Fruit fly (Drosophila melanogaster): ENCODE measurements around the gene CG12541.

Gene CG12541

dm6 chrX:7013320-7014214 is 52.3 kb downstream of the CG12541 start, which contains the start of the genes CG3032 and CG4593 (continued):
- TF ChIP-seq lilli (GFP tag; optimal IDR thresholded peaks at IDR 0.05) (peak; percentile 89), eyg (GFP tag; optimal IDR thresholded peaks at IDR 0.05) (peak; percentile 36), rib (GFP tag; IDR thresholded peaks at IDR 0.05) (peak; percentile 81), Adf1 (GFP tag; IDR thresholded peaks at IDR 0.05) (peak; percentile 57), CG7745 (tag; optimal IDR thresholded peaks at IDR 0.05) (no peak), p53 (GFP tag; optimal IDR thresholded peaks at IDR 0.05) (no peak), Jarid2 (GFP tag; optimal IDR thresholded peaks at IDR 0.05) (no peak), CG4328 (GFP tag; optimal IDR thresholded peaks at IDR 0.05) (no peak), ewg (GFP tag; optimal IDR thresholded peaks at IDR 0.05) (peak; percentile 47), Blimp-1 (GFP tag; optimal IDR thresholded peaks at IDR 0.05) (peak; percentile 67), ranshi (GFP tag; IDR thresholded peaks at IDR 0.05) (peak; percentile 87; the same call in 1 of the 2 replicates), CG9727 (GFP tag; optimal IDR thresholded peaks at IDR 0.05) (peak; percentile 70), pum (GFP tag; optimal IDR thresholded peaks at IDR 0.05) (peak; percentile 68), yki (optimal IDR thresholded peaks at IDR 0.05) (no peak), esg (GFP tag; conservative IDR thresholded peaks at IDR 0.05) (peak; percentile 88), tna (GFP tag; IDR thresholded peaks at IDR 0.05; ENCODE audit: partially characterized antibody) (no peak), CG31365 (tag; optimal IDR thresholded peaks at IDR 0.05) (peak; percentile 29), aop (GFP tag; IDR thresholded peaks at IDR 0.05) (no peak), ci (GFP tag; IDR thresholded peaks at IDR 0.05) (peak; percentile 89), Myb (GFP tag; optimal IDR thresholded peaks at IDR 0.05) (peak; percentile 45), Ets97D (GFP tag; optimal IDR thresholded peaks at IDR 0.05) (peak; percentile 54), CG11247 (GFP tag; IDR thresholded peaks at IDR 0.05) (peak; percentile 87), tio (GFP tag; optimal IDR thresholded peaks at IDR 0.05) (peak; percentile 60), CG10321 (GFP tag; IDR thresholded peaks at IDR 0.05) (0 out of 2 replicates have a peak, but pooled peaks have one; percentile 49), CG15514 (GFP tag; optimal IDR thresholded peaks at IDR 0.05) (peak; percentile 79), CG10979 (tag; optimal IDR thresholded peaks at IDR 0.05) (peak; percentile 60), Dek (tag; optimal IDR thresholded peaks at IDR 0.05) (peak; percentile 84), Xbp1 (GFP tag; optimal IDR thresholded peaks at IDR 0.05) (peak; percentile 87), sens-2 (GFP tag; IDR thresholded peaks at IDR 0.05) (peak; percentile 63), CG15601 (tag; optimal IDR thresholded peaks at IDR 0.05) (peak; percentile 64), Asciz (GFP tag; optimal IDR thresholded peaks at IDR 0.05) (peak; percentile 37), CG16813 (GFP tag; IDR thresholded peaks at IDR 0.05; ENCODE audit: partially characterized antibody) (no peak), CG1647 (GFP tag; optimal IDR thresholded peaks at IDR 0.05) (peak; percentile 66), CG9932 (GFP tag; IDR thresholded peaks at IDR 0.05) (peak; percentile 93), CG6765 (GFP tag; optimal IDR thresholded peaks at IDR 0.05) (peak; percentile 44), crol (GFP tag; IDR thresholded peaks at IDR 0.05) (no peak), CG14710 (tag; optimal IDR thresholded peaks at IDR 0.05) (peak; percentile 68), CG16779 (GFP tag; IDR thresholded peaks at IDR 0.05) (peak; percentile 77), BEAF-32 (GFP tag; optimal IDR thresholded peaks at IDR 0.05) (peak; percentile 57), Lpt (GFP tag; optimal IDR thresholded peaks at IDR 0.05) (no peak), CG8924 (tag; optimal IDR thresholded peaks at IDR 0.05) (peak; percentile 77), CG14965 (GFP tag; optimal IDR thresholded peaks at IDR 0.05; ENCODE audit: borderline replicate concordance) (no peak), Atf-2 (GFP tag; optimal IDR thresholded peaks at IDR 0.05) (peak; percentile 44), CG12299 (tag; optimal IDR thresholded peaks at IDR 0.05) (peak; percentile 62), Sox100B (GFP tag; optimal IDR thresholded peaks at IDR 0.05) (peak; percentile 47), sens (GFP tag) (peak; percentile 92), lov (optimal IDR thresholded peaks at IDR 0.05) (no peak), lov (GFP tag; IDR thresholded peaks at IDR 0.05) (peak; percentile 68; the same call in 2 of the 3 replicates), hb (GFP tag; IDR thresholded peaks at IDR 0.05; ENCODE audit: partially characterized antibody) (no peak)

Data from whole organism, embryonic.